Worm (Caenorhabditis elegans): ENCODE data around the gene ttc-37.

The ttc-37 gene

ce11 chrV:5164682-5165081, 39.6 kb upstream of the ttc-37 start, which contains the start of gene abu-7:
Gene abu-7, minus strand, starts transcription at chrV:5164782.
- TF ChIP-seq ceh-48 (tag; optimal IDR thresholded peaks at IDR 0.05) (no peak), ceh-6 (GFP tag; optimal IDR thresholded peaks at IDR 0.05) (no peak), fkh-6 (tag; optimal IDR thresholded peaks at IDR 0.05) (no peak), ref-2 (tag; optimal IDR thresholded peaks at IDR 0.05) (no peak), gmeb-2 (tag; optimal IDR thresholded peaks at IDR 0.05) (no peak), tbx-2 (tag; optimal IDR thresholded peaks at IDR 0.05) (no peak), madf-2 (tag; optimal IDR thresholded peaks at IDR 0.05) (no peak), pros-1 (tag; optimal IDR thresholded peaks at IDR 0.05) (no peak), dmd-4 (tag; optimal IDR thresholded peaks at IDR 0.05; ENCODE audit: borderline replicate concordance) (no peak)

- TF ChIP-seq ceh-18 (tag; optimal IDR thresholded peaks at IDR 0.05) (no peak), gmeb-2 (tag; optimal IDR thresholded peaks at IDR 0.05) (no peak), syd-9 (tag; optimal IDR thresholded peaks at IDR 0.05) (no peak), ceh-31 (tag; optimal IDR thresholded peaks at IDR 0.05) (no peak), tbx-2 (tag; optimal IDR thresholded peaks at IDR 0.05) (no peak), hlh-6 (tag; optimal IDR thresholded peaks at IDR 0.05) (no peak), dve-1 (tag; optimal IDR thresholded peaks at IDR 0.05) (no peak), eyg-1 (tag; optimal IDR thresholded peaks at IDR 0.05) (no peak), sdc-2 (tag; optimal IDR thresholded peaks at IDR 0.05) (no peak), ceh-6 (GFP tag; optimal IDR thresholded peaks at IDR 0.05) (no peak), lim-6 (tag; optimal IDR thresholded peaks at IDR 0.05) (no peak), sox-2 (GFP tag; IDR thresholded peaks at IDR 0.05) (no peak), C38D4.7 (GFP tag; optimal IDR thresholded peaks at IDR 0.05) (no peak), dmd-4 (tag; optimal IDR thresholded peaks at IDR 0.05; ENCODE audit: borderline replicate concordance) (no peak), che-1 (tag; optimal IDR thresholded peaks at IDR 0.05) (no peak), pat-9 (tag; optimal IDR thresholded peaks at IDR 0.05) (no peak), elt-4 (tag; optimal IDR thresholded peaks at IDR 0.05) (no peak)
Measured at ce11 chrV:5165426-5165825, 38.8 kb upstream of the ttc-37 start, which contains the start of gene srw-140. Gene srw-140, plus strand, starts transcription at chrV:5165726.

- TF ChIP-seq pat-9 (tag; optimal IDR thresholded peaks at IDR 0.05) (no peak), eyg-1 (tag; optimal IDR thresholded peaks at IDR 0.05) (no peak), T23F11.4 (GFP tag; optimal IDR thresholded peaks at IDR 0.05) (no peak), C38D4.7 (GFP tag; optimal IDR thresholded peaks at IDR 0.05) (no peak), ceh-48 (tag; optimal IDR thresholded peaks at IDR 0.05) (no peak), F13H6.1 (tag; optimal IDR thresholded peaks at IDR 0.05) (no peak), unc-55 (GFP tag; optimal IDR thresholded peaks at IDR 0.05) (no peak), tbx-7 (tag; optimal IDR thresholded peaks at IDR 0.05) (no peak), elt-2 (tag; optimal IDR thresholded peaks at IDR 0.05) (no peak), sdc-2 (tag; optimal IDR thresholded peaks at IDR 0.05) (no peak), pag-3 (tag; optimal IDR thresholded peaks at IDR 0.05; ENCODE audit: borderline replicate concordance) (no peak), mec-3 (tag; optimal IDR thresholded peaks at IDR 0.05; ENCODE audit: borderline replicate concordance) (no peak), ceh-9 (tag; optimal IDR thresholded peaks at IDR 0.05) (no peak), gmeb-2 (tag; optimal IDR thresholded peaks at IDR 0.05) (no peak), ceh-45 (GFP tag; IDR thresholded peaks at IDR 0.05) (no peak)
Measured at ce11 chrV:5169586-5169985, 34.7 kb upstream of the ttc-37 start, which contains the start of gene srt-64. Gene srt-64, minus strand, starts transcription at chrV:5169686.

- no peak for TF ChIP-seq lin-11 (tag; optimal IDR thresholded peaks at IDR 0.05)
- TF ChIP-seq hlh-30 (tag; optimal IDR thresholded peaks at IDR 0.05; ENCODE audit: insufficient read depth), result no peak
- TF ChIP-seq K09A11.1 (tag; optimal IDR thresholded peaks at IDR 0.05; ENCODE audit: insufficient read depth), result no peak
Measured at ce11 chrV:5172833-5173232, 31.4 kb upstream of the ttc-37 start, which contains the start of gene srt-65. Gene srt-65, minus strand, starts transcription at chrV:5172933.

DNA sequence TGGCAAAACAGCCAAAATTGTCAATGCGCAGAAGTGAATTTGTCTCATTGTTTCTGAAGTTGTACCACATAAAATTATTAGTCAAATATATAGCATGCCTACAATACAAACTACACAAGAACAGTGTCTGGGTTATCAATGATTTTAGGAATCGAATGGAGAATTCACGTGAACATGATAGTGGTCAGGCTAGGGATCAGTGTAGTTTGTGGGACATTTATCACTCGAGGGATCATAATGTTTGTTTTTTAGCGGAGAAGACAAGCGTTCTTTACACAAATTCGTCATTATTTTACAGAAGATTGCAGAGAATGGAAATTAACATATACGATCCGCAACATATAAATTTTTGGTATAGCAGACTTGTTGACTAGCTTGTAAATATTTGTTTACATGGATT, 27.1 kb upstream of the ttc-37 start, which contains the start of gene ugt-51:
Gene ugt-51, minus strand, starts transcription at position 101 of the 400 bp plus-strand sequence.
- TF ChIP-seq sdc-2 (tag; optimal IDR thresholded peaks at IDR 0.05) (no peak), hlh-6 (tag; optimal IDR thresholded peaks at IDR 0.05) (no peak), rnt-1 (tag; optimal IDR thresholded peaks at IDR 0.05) (no peak), sox-4 (tag; optimal IDR thresholded peaks at IDR 0.05) (no peak), unc-3 (GFP tag; conservative IDR thresholded peaks at IDR 0.05) (no peak), unc-3 (tag; optimal IDR thresholded peaks at IDR 0.05) (no peak), hlh-15 (tag; optimal IDR thresholded peaks at IDR 0.05) (no peak), syd-9 (tag; optimal IDR thresholded peaks at IDR 0.05) (no peak), ahr-1 (tag; optimal IDR thresholded peaks at IDR 0.05) (no peak), nhr-11 (tag; optimal IDR thresholded peaks at IDR 0.05) (no peak), pag-3 (tag; optimal IDR thresholded peaks at IDR 0.05; ENCODE audit: borderline replicate concordance) (no peak), K02D7.2 (tag; optimal IDR thresholded peaks at IDR 0.05) (no peak)

All from whole organism, late embryonic.